Fruit fly (Drosophila melanogaster): Measurements from ENCODE around the gene Hmx.

DNA sequence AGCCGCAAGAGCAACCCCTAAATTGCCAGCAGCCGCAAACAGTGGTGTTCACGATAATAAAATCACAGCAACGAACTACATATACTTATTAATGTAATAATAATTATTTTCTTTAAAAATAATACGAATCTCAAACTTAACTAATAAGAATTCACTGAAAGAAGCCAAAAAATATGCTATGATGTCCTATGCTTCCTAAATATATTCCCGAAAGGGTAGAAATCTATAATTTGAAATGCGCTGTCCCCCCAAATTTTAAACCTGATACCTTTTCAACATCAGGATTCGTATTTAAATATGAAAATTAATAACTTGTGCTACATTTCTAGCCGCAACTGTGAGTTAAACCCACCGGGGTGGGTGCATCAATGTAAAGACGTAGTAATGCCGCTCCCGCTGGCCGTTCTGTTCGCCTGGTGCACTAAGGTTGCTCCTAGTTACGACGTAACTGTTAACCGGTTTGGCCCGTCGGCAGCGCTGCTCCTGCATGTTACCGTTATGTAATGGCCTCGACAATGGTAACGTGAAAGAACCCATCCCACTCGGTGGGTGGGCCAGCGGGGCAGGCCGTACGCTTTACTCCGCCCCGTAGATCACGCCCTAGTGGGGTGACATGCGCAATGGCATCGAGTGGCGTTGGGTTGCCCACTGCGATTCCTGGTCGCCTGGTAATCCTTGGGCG, 45.6 kb downstream of the Hmx start:
- TF ChIP-seq psq (optimal IDR thresholded peaks at IDR 0.05), result no peak
- no peak for TF ChIP-seq insv (optimal IDR thresholded peaks at IDR 0.05)

Measured in Kc167 (cell line).